Worm (Caenorhabditis elegans) whole organism, mixed stage, embryonic: ENCODE results near the gene lbp-7.

Experiments
- bed-3 ChIP-seq: fragments of 200-800 bp; sonication (Bioruptor generic); optimal IDR thresholded peaks from 3 replicates; lab custom pipeline; 2018; ENCODE audit warnings: mild to moderate bottlenecking, missing genetic modification characterization, moderate library complexity, missing compliant biosample characterization
- ceh-83 ChIP-seq: fragments of 200-800 bp; sonication (Bioruptor generic); optimal IDR thresholded peaks from 2 replicates; lab custom pipeline; 2018; ENCODE audit warnings: mild to moderate bottlenecking, missing genetic modification characterization, missing compliant biosample characterization
- cnd-1 ChIP-seq: fragments of 200-800 bp; sonication (Bioruptor generic); optimal IDR thresholded peaks from 2 replicates; lab custom pipeline; 2018; ENCODE audit warnings: mild to moderate bottlenecking, missing genetic modification characterization, missing compliant biosample characterization
- drap-1 ChIP-seq: fragments of 200-800 bp; sonication (Bioruptor generic); optimal IDR thresholded peaks from 3 replicates; lab custom pipeline; 2018; ENCODE audit warnings: mild to moderate bottlenecking, missing genetic modification characterization, missing compliant biosample characterization
- elt-3 ChIP-seq: fragments of 150-350 bp; optimal IDR thresholded peaks from 2 replicates; lab custom pipeline; 2014; ENCODE audit warnings: missing biosample characterization, missing genetic modification characterization
- flh-1 ChIP-seq: fragments of 200-800 bp; sonication (Bioruptor generic); optimal IDR thresholded peaks from 2 replicates; lab custom pipeline; 2018; ENCODE audit warnings: mild to moderate bottlenecking, missing genetic modification characterization, moderate library complexity, missing compliant biosample characterization
- ham-2 ChIP-seq: fragments of 200-800 bp; sonication (Bioruptor generic); optimal IDR thresholded peaks from 2 replicates; lab custom pipeline; 2018; ENCODE audit warnings: mild to moderate bottlenecking, missing genetic modification characterization, missing compliant biosample characterization
- hlh-1 ChIP-seq: fragments of 150-350 bp; optimal IDR thresholded peaks from 2 replicates; lab custom pipeline; 2014; ENCODE audit warnings: missing biosample characterization, missing genetic modification reagents, missing genetic modification characterization
- lin-13 ChIP-seq: fragments of 150-350 bp; optimal IDR thresholded peaks from 2 replicates; lab custom pipeline; 2014; ENCODE audit warnings: missing biosample characterization, missing genetic modification characterization
- lin-32 ChIP-seq: fragments of 200-800 bp; sonication (Bioruptor generic); optimal IDR thresholded peaks from 2 replicates; lab custom pipeline; 2018; ENCODE audit warnings: mild to moderate bottlenecking, missing genetic modification characterization, missing compliant biosample characterization
- lsy-2 ChIP-seq: fragments of 150-350 bp; optimal IDR thresholded peaks from 2 replicates; lab custom pipeline; 2014; ENCODE audit warnings: missing biosample characterization, missing genetic modification characterization
- mab-5 ChIP-seq: fragments of 150-350 bp; optimal IDR thresholded peaks from 2 replicates; lab custom pipeline; 2014; ENCODE audit warnings: missing biosample characterization, missing genetic modification characterization
- mep-1 ChIP-seq: fragments of 150-350 bp; optimal IDR thresholded peaks from 2 replicates; lab custom pipeline; 2017; ENCODE audit warnings: missing biosample characterization, missing genetic modification reagents, missing genetic modification characterization, inconsistent platforms
- mls-2 ChIP-seq: sonication (generic microtip); optimal IDR thresholded peaks from 2 replicates; lab custom pipeline; 2016; ENCODE audit warnings: mild to moderate bottlenecking, missing genetic modification characterization, moderate library complexity, missing compliant biosample characterization
- nhr-12 ChIP-seq: fragments of 150-350 bp; optimal IDR thresholded peaks from 2 replicates; lab custom pipeline; 2014; ENCODE audit warnings: missing biosample characterization, missing genetic modification characterization
- nhr-2 ChIP-seq: fragments of 150-350 bp; optimal IDR thresholded peaks from 2 replicates; lab custom pipeline; 2014; ENCODE audit warnings: missing biosample characterization, missing genetic modification characterization
- nhr-237 ChIP-seq: fragments of 150-350 bp; optimal IDR thresholded peaks from 2 replicates; lab custom pipeline; 2014; ENCODE audit warnings: missing biosample characterization, missing genetic modification characterization
- nhr-76 ChIP-seq: sonication (generic microtip); optimal IDR thresholded peaks from 2 replicates; lab custom pipeline; 2017; ENCODE audit warnings: missing biosample characterization, missing genetic modification characterization
- pha-4 ChIP-seq: fragments of 150-350 bp; optimal IDR thresholded peaks from 2 replicates; lab custom pipeline; 2018; ENCODE audit warnings: missing biosample characterization, missing genetic modification reagents, missing genetic modification characterization
- sem-2 ChIP-seq: fragments of 200-800 bp; sonication (Bioruptor generic); optimal IDR thresholded peaks from 2 replicates; lab custom pipeline; 2018; ENCODE audit warnings: mild to moderate bottlenecking, missing genetic modification characterization, missing compliant biosample characterization
- snpc-4 ChIP-seq: fragments of 150-350 bp; optimal IDR thresholded peaks from 2 replicates; lab custom pipeline; 2014; ENCODE audit warnings: missing biosample characterization, missing genetic modification characterization
- sptf-1 ChIP-seq: sonication (generic microtip); optimal IDR thresholded peaks from 2 replicates; lab custom pipeline; 2017; ENCODE audit warnings: mild to moderate bottlenecking, missing genetic modification characterization, moderate library complexity, missing compliant biosample characterization
- unc-120 ChIP-seq: sonication (generic microtip); optimal IDR thresholded peaks from 2 replicates; lab custom pipeline; 2017; ENCODE audit warnings: missing genetic modification characterization, missing compliant biosample characterization; ENCODE audit not compliant: poor library complexity, severe bottlenecking
- unc-39 ChIP-seq: fragments of 150-350 bp; optimal IDR thresholded peaks from 2 replicates; lab custom pipeline; 2014; ENCODE audit warnings: missing biosample characterization, missing genetic modification characterization
- unc-62 ChIP-seq: fragments of 150-350 bp; optimal IDR thresholded peaks from 2 replicates; lab custom pipeline; 2014; ENCODE audit warnings: missing biosample characterization, missing genetic modification reagents, missing genetic modification characterization
- zip-8 ChIP-seq: fragments of 150-350 bp; optimal IDR thresholded peaks from 2 replicates; lab custom pipeline; 2014; ENCODE audit warnings: missing biosample characterization, missing genetic modification characterization
- ztf-11 ChIP-seq: fragments of 150-350 bp; optimal IDR thresholded peaks from 2 replicates; lab custom pipeline; 2014; ENCODE audit warnings: missing biosample characterization, missing genetic modification characterization

lbp-7 gene

DNA sequence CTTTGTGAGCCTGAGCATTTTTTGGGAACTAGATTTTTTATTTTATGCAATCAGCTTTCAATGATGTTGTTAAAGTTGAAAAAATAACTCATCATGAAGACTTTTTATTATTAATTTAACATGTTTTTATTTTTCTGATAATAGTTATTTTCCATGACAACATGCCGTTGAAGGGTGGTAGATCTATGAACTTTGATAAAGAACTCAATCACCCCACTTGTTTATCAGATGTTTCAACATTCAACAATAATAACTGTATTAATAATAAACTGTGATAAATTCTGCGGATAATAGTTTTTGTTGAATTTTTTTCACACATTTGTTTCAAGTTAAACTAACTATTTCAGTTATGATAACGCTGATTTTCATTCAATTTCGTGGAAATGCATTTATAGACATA is 12.1 kb downstream of the lbp-7 start:
- TF ChIP-seq nhr-12 (no peak), nhr-76 (no peak), lsy-2 (no peak), drap-1 (GFP tag; lab: Kevin White, UChicago) (no peak), unc-62 (GFP tag; lab: Kevin White, UChicago) (no peak), zip-8 (tag; lab: Kevin White, UChicago) (no peak), nhr-2 (tag; lab: Kevin White, UChicago) (no peak), ham-2 (GFP tag; lab: Kevin White, UChicago) (no peak), sptf-1 (tag; lab: Kevin White, UChicago) (no peak), ceh-83 (no peak), lin-32 (no peak), pha-4 (tag; lab: Kevin White, UChicago) (no peak), snpc-4 (tag; lab: Kevin White, UChicago) (no peak)

DNA sequence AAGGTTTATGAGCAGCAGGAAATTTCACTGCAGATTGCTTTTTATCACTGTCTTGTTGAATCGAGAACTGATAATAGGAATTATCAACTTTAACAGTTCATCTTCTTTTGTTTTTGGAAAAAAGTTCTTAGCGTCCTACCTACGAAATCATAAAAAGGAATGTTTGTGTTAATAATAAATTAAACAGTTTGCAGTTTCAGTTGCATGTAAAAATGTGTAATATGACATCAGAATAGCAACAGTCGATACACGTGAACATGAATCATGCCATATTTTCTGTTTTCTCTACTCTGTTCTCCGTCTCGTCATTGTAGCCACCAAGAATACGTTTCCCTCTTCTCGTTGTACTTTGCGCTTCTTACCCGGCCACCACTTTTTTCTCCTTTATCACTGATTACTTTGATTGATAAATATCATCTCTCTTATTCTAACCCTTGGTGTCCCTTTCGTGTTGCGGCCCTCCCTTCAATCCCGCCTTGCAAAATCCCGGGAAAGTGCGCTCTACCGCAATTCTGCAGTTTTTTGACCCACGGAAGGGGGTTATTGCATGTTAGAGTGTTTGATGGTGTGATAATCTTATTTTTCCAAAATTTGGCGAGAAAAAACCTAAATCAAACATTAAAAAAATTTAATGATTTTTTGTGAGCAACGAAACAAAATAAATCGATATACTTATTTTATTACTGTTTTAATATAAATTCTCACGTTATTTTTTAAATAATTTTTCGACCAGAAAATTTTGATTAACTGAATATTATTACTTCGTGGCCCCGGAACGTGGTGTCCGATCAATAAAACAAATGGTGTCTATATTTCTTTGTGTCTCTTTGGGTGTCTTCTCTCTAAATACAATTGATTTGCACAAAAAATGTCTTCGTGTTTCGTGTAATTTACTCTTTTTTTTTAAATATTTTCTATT is 13.4 kb downstream of the lbp-7 start, which contains the start of gene sptl-3:
Gene sptl-3 (plus strand): TSS at position 869 of the 919 bp plus-strand sequence.
- TF ChIP-seq nhr-237 (tag; lab: Kevin White, UChicago) (no peak), unc-62 (GFP tag; lab: Kevin White, UChicago) (peak; percentile 17), lin-13 (no peak), mep-1 (tag; lab: Kevin White, UChicago) (peak; percentile 14), elt-3 (no peak), unc-120 (peak; percentile 7), lsy-2 (no peak), flh-1 (no peak)

DNA sequence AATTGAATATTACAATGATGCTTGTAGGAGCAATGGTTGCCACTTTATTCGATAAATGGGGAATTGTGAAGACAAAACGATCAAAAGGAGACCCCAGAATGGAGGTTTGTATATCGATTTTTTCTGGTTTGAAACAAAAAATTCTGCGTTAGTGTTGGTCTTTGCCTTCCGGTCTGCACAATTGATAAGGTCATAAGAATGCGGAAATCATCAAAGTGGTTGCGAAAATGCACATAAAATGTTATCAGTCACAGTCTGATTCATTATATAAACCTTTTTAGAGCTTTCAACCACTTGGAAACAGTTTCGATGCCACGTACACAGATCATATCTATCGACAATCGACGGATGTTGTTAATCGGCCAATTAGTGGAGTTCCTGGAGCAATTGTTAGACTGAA is 14.2 kb downstream of the lbp-7 start:
- no peak for TF ChIP-seq mls-2 (tag; lab: Kevin White, UChicago)
- TF ChIP-seq ham-2 (GFP tag; lab: Kevin White, UChicago): no peak
- no peak for TF ChIP-seq snpc-4 (tag; lab: Kevin White, UChicago)

DNA sequence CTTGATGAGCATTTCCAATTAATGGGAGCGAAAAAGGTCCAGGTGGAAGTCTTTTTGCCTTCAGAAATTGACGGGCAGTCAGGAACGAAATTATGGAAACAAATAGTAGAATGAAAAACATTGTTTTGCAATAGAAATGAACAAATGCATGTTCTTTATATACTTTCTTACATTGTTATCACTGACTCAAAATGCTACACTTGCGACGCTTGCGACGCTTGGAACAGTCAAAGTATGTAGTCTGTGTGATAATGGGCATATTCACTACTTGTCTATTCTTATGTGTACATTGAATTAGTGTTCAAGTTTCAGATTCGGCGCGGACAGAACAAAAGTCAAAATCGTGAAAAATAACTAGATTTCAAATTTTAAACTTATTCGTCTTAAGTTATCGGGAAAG is 19.0 kb downstream of the lbp-7 start, which contains the start of gene cyp-35C1:
Gene cyp-35C1 (minus strand): TSS at position 132 of the 400 bp plus-strand sequence.
- no peak for TF ChIP-seq sem-2 (GFP tag; lab: Kevin White, UChicago)
- TF ChIP-seq sptf-1 (tag; lab: Kevin White, UChicago): no peak
- no peak for TF ChIP-seq mep-1 (tag; lab: Kevin White, UChicago)
- TF ChIP-seq bed-3 (GFP tag; lab: Kevin White, UChicago): no peak
- no peak for TF ChIP-seq hlh-1 (tag; lab: Kevin White, UChicago)
- TF ChIP-seq, all 35 proteins: peak for 0

DNA sequence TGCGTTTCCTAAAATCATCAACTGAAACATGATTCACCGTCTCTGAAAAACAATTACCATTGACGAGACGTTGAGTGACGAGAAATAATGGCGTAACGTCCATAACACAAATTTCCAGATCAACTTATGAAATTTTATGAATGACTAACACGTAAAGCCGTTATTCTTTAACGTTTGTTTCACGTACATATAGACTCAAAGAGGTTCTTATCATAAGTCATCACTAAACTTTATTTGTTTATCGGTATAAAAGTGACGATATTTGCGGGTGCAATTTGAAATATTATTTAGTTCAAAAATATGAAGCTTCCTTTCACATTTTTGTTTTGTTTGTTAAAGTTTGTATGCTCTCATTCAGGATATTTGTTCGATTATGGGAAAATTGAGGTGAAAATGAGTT is 19.9 kb downstream of the lbp-7 start, which contains the start of gene oac-3:
Gene oac-3 (plus strand): TSS at position 301 of the 400 bp plus-strand sequence.
- TF ChIP-seq nhr-237 (tag; lab: Kevin White, UChicago) (no peak), pha-4 (tag; lab: Kevin White, UChicago) (no peak), nhr-12 (no peak), snpc-4 (tag; lab: Kevin White, UChicago) (no peak), cnd-1 (tag; lab: Kevin White, UChicago) (no peak), lin-32 (no peak), unc-39 (tag; lab: Kevin White, UChicago) (no peak), flh-1 (no peak), drap-1 (GFP tag; lab: Kevin White, UChicago) (no peak), unc-62 (GFP tag; lab: Kevin White, UChicago) (no peak), mab-5 (tag; lab: Kevin White, UChicago) (no peak), mep-1 (tag; lab: Kevin White, UChicago) (no peak), nhr-2 (tag; lab: Kevin White, UChicago) (no peak), mls-2 (tag; lab: Kevin White, UChicago) (no peak)

DNA sequence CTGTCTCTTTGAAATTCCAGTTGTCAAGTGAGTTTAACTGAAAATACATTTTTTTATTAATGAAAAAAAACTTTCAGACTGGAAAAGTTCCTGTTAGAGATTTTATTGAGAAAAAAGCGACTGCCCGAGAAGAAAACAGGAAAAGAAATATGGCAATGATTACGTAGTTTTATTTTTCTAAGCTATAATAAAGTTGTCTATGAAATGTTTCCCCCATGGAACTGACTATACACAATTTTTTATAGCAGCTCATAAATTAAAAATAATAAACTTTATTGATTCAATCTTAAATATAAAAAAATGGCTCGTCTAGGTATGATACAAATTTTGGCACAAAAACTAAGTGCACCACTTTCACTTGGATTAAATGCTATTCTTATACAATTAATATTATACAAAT is 23.1 kb downstream of the lbp-7 start, which contains the start of gene C06B3.1:
Gene C06B3.1 (plus strand): TSS at position 301 of the 400 bp plus-strand sequence.
- TF ChIP-seq nhr-237 (tag; lab: Kevin White, UChicago) (no peak), zip-8 (tag; lab: Kevin White, UChicago) (no peak), bed-3 (GFP tag; lab: Kevin White, UChicago) (no peak), unc-62 (GFP tag; lab: Kevin White, UChicago) (no peak), ztf-11 (tag; lab: Kevin White, UChicago) (no peak), elt-3 (no peak)
